Worm (Caenorhabditis elegans) whole organism, late embryonic: ENCODE data around the gene nlg-1.

ENCODE experiments used
- F13H6.1 ChIP-seq: sonication (generic microtip); optimal IDR thresholded peaks from 2 replicates; lab custom pipeline; 2016; ENCODE audit warnings: missing genetic modification characterization, missing compliant biosample characterization
- K09A11.1 ChIP-seq: sonication (generic microtip); optimal IDR thresholded peaks from 2 replicates; lab custom pipeline; 2017; ENCODE audit warnings: antibody characterized with exemption, mild to moderate bottlenecking, missing genetic modification characterization, missing compliant biosample characterization; ENCODE audit not compliant: insufficient read depth
- T23F11.4 ChIP-seq: fragments of 200-800 bp; sonication (Bioruptor generic); optimal IDR thresholded peaks from 2 replicates; lab custom pipeline; 2018; ENCODE audit warnings: mild to moderate bottlenecking, missing genetic modification characterization, missing compliant biosample characterization
- Y22D7AL.16 ChIP-seq: sonication (generic microtip); optimal IDR thresholded peaks from 2 replicates; lab custom pipeline; 2016; ENCODE audit warnings: missing genetic modification characterization, missing compliant biosample characterization
- ama-1 ChIP-seq: fragments of 150-350 bp; optimal IDR thresholded peaks from 2 replicates; lab custom pipeline; 2014
- ceh-18 ChIP-seq: sonication (generic microtip); optimal IDR thresholded peaks from 2 replicates; lab custom pipeline; 2016; ENCODE audit warnings: missing genetic modification characterization, missing compliant biosample characterization
- ceh-19 ChIP-seq: fragments of 200-800 bp; sonication (Bioruptor generic); optimal IDR thresholded peaks from 2 replicates; lab custom pipeline; 2018; ENCODE audit warnings: mild to moderate bottlenecking, missing genetic modification characterization, missing compliant biosample characterization
- ceh-2 ChIP-seq: sonication (generic microtip); optimal IDR thresholded peaks from 2 replicates; lab custom pipeline; 2016; ENCODE audit warnings: missing genotype, missing genetic modification characterization, missing compliant biosample characterization
- ceh-22 ChIP-seq: sonication (generic microtip); optimal IDR thresholded peaks from 2 replicates; lab custom pipeline; 2017; ENCODE audit warnings: missing biosample characterization, missing genetic modification characterization
- ceh-31 ChIP-seq: sonication (generic microtip); optimal IDR thresholded peaks from 2 replicates; lab custom pipeline; 2016; ENCODE audit warnings: missing genetic modification characterization, missing compliant biosample characterization
- ceh-48 ChIP-seq: sonication (generic microtip); optimal IDR thresholded peaks from 2 replicates; lab custom pipeline; 2016; ENCODE audit warnings: missing genetic modification characterization, inconsistent platforms, missing compliant biosample characterization
- dve-1 ChIP-seq: sonication (generic microtip); optimal IDR thresholded peaks from 2 replicates; lab custom pipeline; 2017; ENCODE audit warnings: antibody characterized with exemption, mild to moderate bottlenecking, missing genetic modification characterization, missing compliant biosample characterization
- fkh-10 ChIP-seq: fragments of 150-350 bp; optimal IDR thresholded peaks from 2 replicates; lab custom pipeline; 2014; ENCODE audit warnings: missing biosample characterization, missing genetic modification reagents, missing genetic modification characterization
- fkh-6 ChIP-seq: sonication (generic microtip); optimal IDR thresholded peaks from 2 replicates; lab custom pipeline; 2016; ENCODE audit warnings: missing genetic modification characterization, missing compliant biosample characterization
- hlh-6 ChIP-seq: sonication (generic microtip); optimal IDR thresholded peaks from 2 replicates; lab custom pipeline; 2016; ENCODE audit warnings: missing genotype, missing genetic modification characterization, missing compliant biosample characterization
- hlh-8 ChIP-seq: sonication (generic microtip); optimal IDR thresholded peaks from 2 replicates; lab custom pipeline; 2016; ENCODE audit warnings: missing genotype, missing genetic modification characterization, missing compliant biosample characterization
- lim-6 ChIP-seq: sonication (generic microtip); optimal IDR thresholded peaks from 2 replicates; lab custom pipeline; 2016; ENCODE audit warnings: missing genetic modification characterization, missing compliant biosample characterization
- mec-3 ChIP-seq: sonication (generic microtip); optimal IDR thresholded peaks from 2 replicates; lab custom pipeline; 2016; ENCODE audit warnings: borderline replicate concordance, missing genetic modification characterization, missing compliant biosample characterization
- pag-3 ChIP-seq: sonication (generic microtip); optimal IDR thresholded peaks from 2 replicates; lab custom pipeline; 2016; ENCODE audit warnings: missing compliant biosample characterization, missing genetic modification characterization, borderline replicate concordance
- pat-9 ChIP-seq: fragments of 200-800 bp; sonication (Bioruptor generic); optimal IDR thresholded peaks from 2 replicates; lab custom pipeline; 2018; ENCODE audit warnings: mild to moderate bottlenecking, missing genetic modification characterization, moderate library complexity, missing compliant biosample characterization
- pqm-1 ChIP-seq: sonication (generic microtip); optimal IDR thresholded peaks from 2 replicates; lab custom pipeline; 2016; ENCODE audit warnings: missing genetic modification characterization, missing compliant biosample characterization
- pros-1 ChIP-seq: fragments of 150-350 bp; optimal IDR thresholded peaks from 2 replicates; lab custom pipeline; 2014; ENCODE audit warnings: missing biosample characterization, missing genetic modification reagents, missing genetic modification characterization
- sdc-2 ChIP-seq: sonication (generic microtip); optimal IDR thresholded peaks from 2 replicates; lab custom pipeline; 2016; ENCODE audit warnings: missing genotype, missing genetic modification characterization, missing compliant biosample characterization
- syd-9 ChIP-seq: sonication (generic microtip); optimal IDR thresholded peaks from 2 replicates; lab custom pipeline; 2016; ENCODE audit warnings: mild to moderate bottlenecking, missing genetic modification characterization, moderate library complexity, missing compliant biosample characterization
- tbx-2 ChIP-seq: sonication (generic microtip); optimal IDR thresholded peaks from 2 replicates; lab custom pipeline; 2016; ENCODE audit warnings: missing genetic modification characterization, missing compliant biosample characterization
- unc-42 ChIP-seq: sonication (generic microtip); optimal IDR thresholded peaks from 2 replicates; lab custom pipeline; 2016; ENCODE audit warnings: missing genotype, missing genetic modification characterization, missing compliant biosample characterization
- unc-86 ChIP-seq: sonication (generic microtip); optimal IDR thresholded peaks from 2 replicates; lab custom pipeline; 2016; ENCODE audit warnings: missing genetic modification characterization, missing compliant biosample characterization

Gene nlg-1

ce11 chrX:13583895-13584344 lies 47.1 kb downstream of the nlg-1 start (continued):
- peak; percentile 54 for TF ChIP-seq T23F11.4 (GFP tag; lab: Kevin White, UChicago)
- TF ChIP-seq lim-6 (tag; lab: Kevin White, UChicago): no peak
- peak; percentile 82 for TF ChIP-seq sdc-2 (tag; lab: Kevin White, UChicago)
- peak; percentile 47 for TF ChIP-seq hlh-8
- TF ChIP-seq ceh-31 (tag; lab: Kevin White, UChicago): peak; percentile 73
- no peak for TF ChIP-seq unc-86 (tag; lab: Kevin White, UChicago)
- no peak for TF ChIP-seq pag-3 (tag; lab: Kevin White, UChicago)
- TF ChIP-seq fkh-10 (GFP tag; lab: Kevin White, UChicago): no peak
- peak; percentile 70 for TF ChIP-seq hlh-6 (tag; lab: Kevin White, UChicago)

ce11 chrX:13581820-13582219 lies 49.2 kb downstream of the nlg-1 start, which contains the start of gene F54B11.10:
Gene F54B11.10, plus strand, starts transcription at chrX:13582120.
- TF ChIP-seq pqm-1 (no peak), ceh-18 (tag; lab: Kevin White, UChicago) (no peak)

DNA sequence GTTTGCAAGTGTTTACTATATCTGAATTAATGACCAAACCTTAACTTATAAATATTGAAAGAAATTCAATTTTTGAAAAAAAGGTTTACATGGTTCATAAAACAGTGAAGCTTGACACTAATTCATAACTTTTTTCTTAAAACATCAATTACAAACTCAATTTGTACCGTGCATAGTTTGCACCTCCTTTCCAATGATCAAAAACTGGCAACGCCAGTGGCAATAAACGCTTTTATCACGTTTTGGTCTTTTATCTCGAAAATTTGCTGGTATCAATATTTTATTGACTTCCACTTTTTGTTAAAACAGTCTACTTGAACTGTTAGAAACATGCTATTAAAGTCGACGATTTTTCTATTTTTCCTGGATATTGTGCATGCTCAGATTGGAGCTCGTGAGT lies 52.5 kb downstream of the nlg-1 start, which contains the start of gene F54B11.11:
TSS of gene F54B11.11 (plus strand) at position 301 of the 400 bp plus-strand sequence.
- TF ChIP-seq dve-1 (tag; lab: Kevin White, UChicago) (no peak), F13H6.1 (tag; lab: Kevin White, UChicago) (no peak), ceh-22 (tag; lab: Kevin White, UChicago) (no peak), ceh-19 (GFP tag; lab: Kevin White, UChicago) (no peak), unc-42 (no peak), K09A11.1 (tag; lab: Kevin White, UChicago) (no peak), fkh-6 (no peak), lim-6 (tag; lab: Kevin White, UChicago) (no peak), syd-9 (tag; lab: Kevin White, UChicago) (no peak), hlh-6 (tag; lab: Kevin White, UChicago) (no peak), ceh-48 (tag; lab: Kevin White, UChicago) (no peak), pros-1 (no peak), Y22D7AL.16 (tag; lab: Kevin White, UChicago) (no peak), ceh-2 (tag; lab: Kevin White, UChicago) (no peak), ceh-31 (tag; lab: Kevin White, UChicago) (no peak), pat-9 (tag; lab: Kevin White, UChicago) (no peak), tbx-2 (tag; lab: Kevin White, UChicago) (no peak), mec-3 (tag; lab: Kevin White, UChicago) (no peak), ama-1 (lab: Kevin White, UChicago) (no peak)
